Worm (Caenorhabditis elegans) whole organism, L4 larva: ENCODE data around the gene fbxa-183.

ENCODE experiments used
- F10B5.3 ChIP-seq: sonication (generic microtip); optimal IDR thresholded peaks from 2 replicates; lab custom pipeline; 2016; ENCODE audit warnings: mild to moderate bottlenecking, missing genetic modification characterization, missing compliant biosample characterization
- F49E8.2 ChIP-seq: sonication (generic microtip); optimal IDR thresholded peaks from 2 replicates; lab custom pipeline; 2016; ENCODE audit warnings: missing compliant biosample characterization, mild to moderate bottlenecking, missing genetic modification characterization, borderline replicate concordance
- R02D3.7 ChIP-seq: fragments of 150-350 bp; sonication (generic microtip); optimal IDR thresholded peaks from 3 replicates; lab custom pipeline; 2014; ENCODE audit warnings: missing biosample characterization, missing genetic modification characterization
- T26A8.4 ChIP-seq: fragments of 200-800 bp; sonication (Bioruptor generic); IDR thresholded peaks from 2 replicates; pipeline ENCODE4 v1.3.6; 2022; ENCODE audit warnings: missing genetic modification characterization, missing compliant biosample characterization
- Y105C5A.15 ChIP-seq: fragments of 200-800 bp; sonication (Bioruptor generic); IDR thresholded peaks from 2 replicates; pipeline ENCODE4 v1.3.6; 2022; ENCODE audit warnings: missing genetic modification characterization, missing compliant biosample characterization
- Y48G9A.11 ChIP-seq: fragments of 200-800 bp; sonication (Bioruptor generic); IDR thresholded peaks from 2 replicates; pipeline ENCODE4 v1.3.6; 2022; ENCODE audit warnings: missing genetic modification reagents, missing genetic modification characterization, missing compliant biosample characterization
- Y5F2A.4 ChIP-seq: fragments of 200-800 bp; sonication (Bioruptor generic); optimal IDR thresholded peaks from 2 replicates; lab custom pipeline; 2018; ENCODE audit warnings: mild to moderate bottlenecking, missing genetic modification characterization, missing compliant biosample characterization
- Y75B8A.6 ChIP-seq: fragments of 200-800 bp; sonication (Bioruptor generic); IDR thresholded peaks from 2 replicates; pipeline ENCODE4 v1.3.6; 2022; ENCODE audit warnings: missing genetic modification reagents, missing genetic modification characterization, missing compliant biosample characterization
- attf-4 ChIP-seq: sonication (generic microtip); optimal IDR thresholded peaks from 3 replicates; lab custom pipeline; 2017; ENCODE audit warnings: missing biosample characterization, missing genetic modification characterization
- ceh-28 ChIP-seq: fragments of 150-350 bp; optimal IDR thresholded peaks from 2 replicates; lab custom pipeline; 2014; ENCODE audit warnings: missing biosample characterization, missing genetic modification reagents, missing genetic modification characterization
- ceh-82 ChIP-seq: sonication (generic microtip); optimal IDR thresholded peaks from 2 replicates; lab custom pipeline; 2017; ENCODE audit warnings: missing biosample characterization, missing genetic modification characterization
- ces-1 ChIP-seq: fragments of 150-350 bp; sonication (generic microtip); optimal IDR thresholded peaks from 4 replicates; lab custom pipeline; 2014; ENCODE audit warnings: missing biosample characterization, missing genetic modification reagents, missing genetic modification characterization
- dmd-6 ChIP-seq: fragments of 200-800 bp; sonication (Bioruptor generic); IDR thresholded peaks from 2 replicates; pipeline ENCODE4 v1.3.6; 2022; ENCODE audit warnings: missing genetic modification reagents, missing genetic modification characterization, missing compliant biosample characterization
- duxl-1 ChIP-seq: sonication (generic microtip); optimal IDR thresholded peaks from 2 replicates; lab custom pipeline; 2016; ENCODE audit warnings: mild to moderate bottlenecking, missing genetic modification characterization, moderate library complexity, missing compliant biosample characterization; ENCODE audit not compliant: poor library complexity
- dve-1 ChIP-seq: sonication (generic microtip); optimal IDR thresholded peaks from 2 replicates; lab custom pipeline; 2017; ENCODE audit warnings: antibody characterized with exemption, mild to moderate bottlenecking, missing genetic modification characterization, missing compliant biosample characterization; ENCODE audit not compliant: insufficient read depth
- egl-43 ChIP-seq: fragments of 200-800 bp; sonication (Bioruptor generic); IDR thresholded peaks from 2 replicates; pipeline ENCODE4 v1.3.6; 2022; ENCODE audit warnings: missing genetic modification reagents, missing genetic modification characterization, missing compliant biosample characterization
- fos-1 ChIP-seq: fragments of 150-350 bp; optimal IDR thresholded peaks from 2 replicates; lab custom pipeline; 2014; ENCODE audit warnings: missing biosample characterization, missing genetic modification characterization
- gei-8 ChIP-seq: fragments of 200-800 bp; sonication (Bioruptor generic); optimal IDR thresholded peaks from 2 replicates; lab custom pipeline; 2018; ENCODE audit warnings: mild to moderate bottlenecking, missing genetic modification characterization, missing compliant biosample characterization
- hif-1 ChIP-seq, 2 experiments: sonication (generic microtip); optimal IDR thresholded peaks; 2 replicates each; lab custom pipeline; 2016 to 2017; ENCODE audit warnings: missing compliant biosample characterization in 2 of 2, missing genetic modification characterization in 2 of 2, missing genetic modification reagents in 2 of 2, missing genotype in 2 of 2, mild to moderate bottlenecking in 1 of 2
- lim-7 ChIP-seq: fragments of 200-800 bp; sonication (Bioruptor generic); IDR thresholded peaks from 2 replicates; pipeline ENCODE4 v1.3.6; 2022; ENCODE audit warnings: missing genetic modification characterization, missing compliant biosample characterization
- lin-1 ChIP-seq: fragments of 200-800 bp; sonication (Bioruptor generic); IDR thresholded peaks from 2 replicates; pipeline ENCODE4 v1.3.6; 2022; ENCODE audit warnings: missing genetic modification reagents, missing genetic modification characterization, missing compliant biosample characterization
- lin-15B ChIP-seq: fragments of 150-350 bp; sonication (generic microtip); optimal IDR thresholded peaks from 3 replicates; lab custom pipeline; 2014; ENCODE audit warnings: missing biosample characterization, missing genetic modification characterization
- lin-29 ChIP-seq: fragments of 200-800 bp; sonication (Bioruptor generic); IDR thresholded peaks from 2 replicates; pipeline ENCODE4 v1.3.6; 2022; ENCODE audit warnings: missing genetic modification reagents, missing genetic modification characterization, missing compliant biosample characterization
- lin-38 ChIP-seq: fragments of 200-800 bp; sonication (Bioruptor generic); IDR thresholded peaks from 2 replicates; pipeline ENCODE4 v1.3.6; 2022; ENCODE audit warnings: missing genetic modification reagents, missing genetic modification characterization, missing compliant biosample characterization
- lin-39 ChIP-seq: fragments of 150-350 bp; optimal IDR thresholded peaks from 2 replicates; lab custom pipeline; 2014; ENCODE audit warnings: missing biosample characterization, missing genetic modification reagents, missing genetic modification characterization
- lsy-2 ChIP-seq, 2 experiments: fragments of 150-350 bp in 1 of 2; sonication (generic microtip) in 1 of 2; optimal IDR thresholded peaks; 2 replicates each; lab custom pipeline; 2014 to 2017; ENCODE audit warnings: missing biosample characterization in 2 of 2, missing genetic modification characterization in 2 of 2
- madf-5 ChIP-seq, 2 experiments: fragments of 200-800 bp; sonication (Bioruptor generic); IDR thresholded peaks; 2 replicates each; pipeline ENCODE4 v1.3.6; 2022; ENCODE audit warnings: missing compliant biosample characterization in 2 of 2, missing genetic modification characterization in 2 of 2
- madf-9 ChIP-seq: fragments of 200-800 bp; sonication (Bioruptor generic); conservative IDR thresholded peaks from 2 replicates; pipeline ENCODE4 v1.3.6; 2022; ENCODE audit warnings: missing genetic modification reagents, missing genetic modification characterization, missing compliant biosample characterization
- mep-1 ChIP-seq: fragments of 150-350 bp; sonication (generic microtip); optimal IDR thresholded peaks from 3 replicates; lab custom pipeline; 2014; ENCODE audit warnings: missing biosample characterization, missing genetic modification characterization
- mes-2 ChIP-seq: sonication (generic microtip); optimal IDR thresholded peaks from 2 replicates; lab custom pipeline; 2016; ENCODE audit warnings: missing genotype, mild to moderate bottlenecking, missing genetic modification characterization, missing compliant biosample characterization; ENCODE audit not compliant: poor library complexity, severe bottlenecking
- mxl-3 ChIP-seq: fragments of 200-800 bp; sonication (Bioruptor generic); optimal IDR thresholded peaks from 2 replicates; lab custom pipeline; 2018; ENCODE audit warnings: mild to moderate bottlenecking, missing genetic modification characterization, missing compliant biosample characterization
- nhr-10 ChIP-seq: fragments of 150-350 bp; optimal IDR thresholded peaks from 2 replicates; lab custom pipeline; 2014; ENCODE audit warnings: missing biosample characterization, missing genetic modification characterization
- nhr-102 ChIP-seq: sonication (generic microtip); optimal IDR thresholded peaks from 2 replicates; lab custom pipeline; 2016; ENCODE audit warnings: mild to moderate bottlenecking, missing genetic modification characterization, moderate library complexity, missing compliant biosample characterization
- nhr-11 ChIP-seq: fragments of 150-350 bp; optimal IDR thresholded peaks from 2 replicates; lab custom pipeline; 2014; ENCODE audit warnings: missing biosample characterization, missing genetic modification characterization
- nhr-111 ChIP-seq: fragments of 200-800 bp; sonication (Bioruptor generic); optimal IDR thresholded peaks from 2 replicates; lab custom pipeline; 2018; ENCODE audit warnings: mild to moderate bottlenecking, missing genetic modification characterization, missing compliant biosample characterization
- nhr-25 ChIP-seq: sonication (generic microtip); optimal IDR thresholded peaks from 2 replicates; lab custom pipeline; 2017; ENCODE audit warnings: missing genetic modification characterization, mild to moderate bottlenecking, missing compliant biosample characterization, antibody characterized with exemption, moderate library complexity, borderline replicate concordance; ENCODE audit not compliant: insufficient read depth
- nhr-41 ChIP-seq: fragments of 200-800 bp; sonication (Bioruptor generic); IDR thresholded peaks from 2 replicates; pipeline ENCODE4 v1.3.6; 2022; ENCODE audit warnings: missing genetic modification reagents, missing genetic modification characterization, missing compliant biosample characterization
- nhr-6 ChIP-seq: fragments of 150-350 bp; optimal IDR thresholded peaks from 2 replicates; lab custom pipeline; 2014; ENCODE audit warnings: missing biosample characterization, missing genetic modification characterization
- nhr-76 ChIP-seq: fragments of 150-350 bp; optimal IDR thresholded peaks from 2 replicates; lab custom pipeline; 2014; ENCODE audit warnings: missing biosample characterization, missing genetic modification characterization
- nhr-77 ChIP-seq: fragments of 150-350 bp; optimal IDR thresholded peaks from 2 replicates; lab custom pipeline; 2014; ENCODE audit warnings: missing biosample characterization, missing genetic modification characterization
- pha-4 ChIP-seq, 2 experiments: fragments of 150-350 bp in 1 of 2; fragments of 200-800 bp in 1 of 2; sonication (Bioruptor generic) in 1 of 2; IDR thresholded peaks in 1 of 2; optimal IDR thresholded peaks in 1 of 2; 2 replicates each; pipeline versions ENCODE4 v1.3.6 to Lab custom; 2014 to 2022; ENCODE audit warnings: missing genetic modification characterization in 2 of 2, missing genetic modification reagents in 2 of 2, missing biosample characterization in 1 of 2, missing compliant biosample characterization in 1 of 2
- php-3 ChIP-seq: fragments of 200-800 bp; sonication (Bioruptor generic); IDR thresholded peaks from 2 replicates; pipeline ENCODE4 v1.3.6; 2022; ENCODE audit warnings: missing genetic modification reagents, missing genetic modification characterization, missing compliant biosample characterization
- sdz-12 ChIP-seq: fragments of 200-800 bp; sonication (Bioruptor generic); optimal IDR thresholded peaks from 2 replicates; lab custom pipeline; 2018; ENCODE audit warnings: mild to moderate bottlenecking, missing genetic modification characterization, missing compliant biosample characterization
- snpc-1.2 ChIP-seq: fragments of 200-800 bp; sonication (Bioruptor generic); IDR thresholded peaks from 2 replicates; pipeline ENCODE4 v1.3.6; 2022; ENCODE audit warnings: missing genetic modification reagents, missing genetic modification characterization, missing compliant biosample characterization
- spr-1 ChIP-seq: sonication (generic microtip); optimal IDR thresholded peaks from 2 replicates; lab custom pipeline; 2016; ENCODE audit warnings: mild to moderate bottlenecking, missing genetic modification characterization, missing compliant biosample characterization
- tra-1 ChIP-seq: fragments of 200-800 bp; sonication (Bioruptor generic); IDR thresholded peaks from 2 replicates; pipeline ENCODE4 v1.3.6; 2022; ENCODE audit warnings: missing genetic modification reagents, missing genetic modification characterization, missing compliant biosample characterization
- unc-130 ChIP-seq: sonication (generic microtip); optimal IDR thresholded peaks from 2 replicates; lab custom pipeline; 2016; ENCODE audit warnings: missing genetic modification reagents, missing genetic modification characterization, missing compliant biosample characterization
- zag-1 ChIP-seq: fragments of 150-350 bp; optimal IDR thresholded peaks from 2 replicates; lab custom pipeline; 2014; ENCODE audit warnings: missing biosample characterization, missing genetic modification characterization
- zip-11 ChIP-seq: fragments of 200-800 bp; sonication (Bioruptor generic); IDR thresholded peaks from 2 replicates; pipeline ENCODE4 v1.3.6; 2022; ENCODE audit warnings: missing genetic modification characterization, missing compliant biosample characterization
- ztf-7 ChIP-seq: fragments of 150-350 bp; optimal IDR thresholded peaks from 2 replicates; lab custom pipeline; 2014; ENCODE audit warnings: missing biosample characterization, missing genetic modification characterization

fbxa-183 gene

DNA sequence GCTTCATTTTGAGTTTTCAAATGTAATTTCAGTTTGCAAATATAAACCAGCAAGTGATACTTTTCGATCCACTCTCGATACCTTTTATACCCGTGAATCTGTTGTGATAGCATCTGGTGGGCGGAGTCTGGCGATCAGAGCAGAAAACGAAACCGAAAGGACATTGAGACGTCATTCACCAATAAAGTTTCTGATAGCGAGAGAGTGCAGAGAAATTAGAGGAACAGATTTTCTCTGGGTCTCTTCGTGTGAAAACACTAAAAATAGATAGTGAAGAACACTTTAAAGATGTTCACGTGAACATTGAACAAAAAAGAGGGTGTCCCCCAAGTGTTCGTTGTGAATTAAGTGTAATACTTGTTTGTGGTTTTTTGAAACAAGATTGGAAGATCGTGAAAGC is 18.8 kb downstream of the fbxa-183 start, which contains the start of gene pgph-3 (continued):
- TF ChIP-seq ceh-28: no peak
- no peak for TF ChIP-seq lin-39 (tag; lab: Kevin White, UChicago)
- TF ChIP-seq hif-1 (tag; optimal IDR thresholded peaks at IDR 0.05; lab: Kevin White, UChicago): peak in 1 of 2 experiments; percentile 41
- TF ChIP-seq mep-1: peak; percentile 52
- TF ChIP-seq nhr-111: no peak
- TF ChIP-seq mxl-3: peak; percentile 71
- peak; percentile 91 for TF ChIP-seq lin-1 (GFP tag; lab: Robert Waterston, UW)
- TF ChIP-seq ceh-82 (tag; lab: Kevin White, UChicago): no peak
- TF ChIP-seq sdz-12 (GFP tag; lab: Kevin White, UChicago): no peak
- TF ChIP-seq lin-29 (GFP tag; lab: Robert Waterston, UW): no peak
- no peak for TF ChIP-seq Y75B8A.6
- no peak for TF ChIP-seq nhr-41 (GFP tag; lab: Robert Waterston, UW)
- peak in 1 of 2 experiments; percentile 75 for TF ChIP-seq lsy-2 (tag; optimal IDR thresholded peaks at IDR 0.05; lab: Kevin White, UChicago)
- no peak for TF ChIP-seq madf-5 (GFP tag; IDR thresholded peaks at IDR 0.05; lab: Robert Waterston, UW)
- TF ChIP-seq gei-8 (GFP tag; lab: Kevin White, UChicago): peak; percentile 7
- TF ChIP-seq nhr-76 (tag; lab: Kevin White, UChicago): peak; percentile 69
- TF ChIP-seq nhr-6: peak; percentile 49
- no peak for TF ChIP-seq fos-1 (tag; lab: Kevin White, UChicago)
- peak; percentile 61 for TF ChIP-seq nhr-25 (tag; lab: Kevin White, UChicago)
- no peak for TF ChIP-seq egl-43 (GFP tag; lab: Robert Waterston, UW)
- peak; percentile 32 for TF ChIP-seq nhr-11
- TF ChIP-seq dve-1 (tag; lab: Kevin White, UChicago): peak; percentile 94
- peak; percentile 38 for TF ChIP-seq lin-38 (GFP tag; lab: Robert Waterston, UW)
- TF ChIP-seq dmd-6 (GFP tag; lab: Robert Waterston, UW): peak; percentile 98
- TF ChIP-seq Y5F2A.4 (GFP tag; lab: Kevin White, UChicago): no peak
- TF ChIP-seq ces-1 (GFP tag; lab: Kevin White, UChicago): no peak
- TF ChIP-seq tra-1 (GFP tag; lab: Robert Waterston, UW): peak; percentile 67; the same call in 1 of the 2 replicates
- no peak for TF ChIP-seq lim-7 (GFP tag; lab: Robert Waterston, UW)
- no peak; the same call in 1 of the 2 replicates for TF ChIP-seq T26A8.4
- TF ChIP-seq nhr-10 (tag; lab: Kevin White, UChicago): peak; percentile 60
- no peak for TF ChIP-seq mes-2 (tag; lab: Kevin White, UChicago)
- no peak for TF ChIP-seq duxl-1
- TF ChIP-seq ztf-7 (tag; lab: Kevin White, UChicago): peak; percentile 65
- no peak for TF ChIP-seq zag-1
- TF ChIP-seq snpc-1.2 (GFP tag; lab: Robert Waterston, UW): no peak
- no peak for TF ChIP-seq R02D3.7
- TF ChIP-seq unc-130 (GFP tag; lab: Kevin White, UChicago): no peak
- TF ChIP-seq pha-4 (GFP tag; IDR thresholded peaks at IDR 0.05; lab: Robert Waterston, UW): no peak
- TF ChIP-seq pha-4 (tag; optimal IDR thresholded peaks at IDR 0.05; lab: Kevin White, UChicago): no peak
- 0 out of 2 replicates have a peak, but pooled peaks have one; percentile 16 for TF ChIP-seq madf-9 (GFP tag; lab: Robert Waterston, UW)
- no peak for TF ChIP-seq lin-15B (tag; lab: Kevin White, UChicago)
- peak; percentile 85 for TF ChIP-seq nhr-77 (tag; lab: Kevin White, UChicago)
- no peak for TF ChIP-seq Y105C5A.15
- TF ChIP-seq F10B5.3: no peak
- TF ChIP-seq spr-1 (tag; lab: Kevin White, UChicago): peak; percentile 26
- peak; percentile 84 for TF ChIP-seq php-3 (GFP tag; lab: Robert Waterston, UW)
- no peak for TF ChIP-seq zip-11 (GFP tag; lab: Robert Waterston, UW)
- no peak for TF ChIP-seq F49E8.2 (tag; lab: Kevin White, UChicago)
- peak; percentile 78 for TF ChIP-seq nhr-102 (tag; lab: Kevin White, UChicago)
- no peak for TF ChIP-seq attf-4 (tag; lab: Kevin White, UChicago)
- TF ChIP-seq Y48G9A.11 (GFP tag; lab: Robert Waterston, UW): no peak
